Worm (Caenorhabditis elegans): ENCODE results near the gene C29E4.10.

DNA sequence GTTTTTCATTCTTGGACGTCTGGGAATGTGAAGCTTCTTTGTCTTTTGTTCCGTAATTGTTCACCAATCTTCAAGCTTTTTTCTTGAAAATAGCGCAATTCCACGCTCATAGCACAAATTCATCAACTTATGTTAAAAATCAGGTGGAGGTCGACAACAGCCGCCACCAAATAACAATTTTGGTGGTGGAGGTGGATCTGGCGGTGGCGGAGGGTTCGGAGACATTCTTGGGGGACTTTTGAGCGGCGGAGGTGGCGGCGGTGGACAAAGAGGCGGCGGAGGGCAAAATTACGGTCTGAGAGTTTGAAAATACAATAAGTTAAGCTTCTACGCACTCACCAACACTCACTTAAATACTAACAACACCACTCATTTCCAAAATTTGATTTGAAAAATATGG, 44.3 kb downstream of the C29E4.10 start:
- TF ChIP-seq med-1 (GFP tag; optimal IDR thresholded peaks at IDR 0.05; ENCODE audit: insufficient read depth) (no peak), ztf-23 (GFP tag; IDR thresholded peaks at IDR 0.05) (no peak), flt-1 (GFP tag; IDR thresholded peaks at IDR 0.05) (no peak), ref-1 (GFP tag; conservative IDR thresholded peaks at IDR 0.05) (no peak), ztf-29 (GFP tag; IDR thresholded peaks at IDR 0.05) (no peak), cog-1 (tag; optimal IDR thresholded peaks at IDR 0.05) (no peak)
